Worm (Caenorhabditis elegans) whole organism, young adult: ENCODE results near the gene R05D3.3.

ENCODE experiments used
- ama-1 ChIP-seq, 3 experiments: fragments of 150-350 bp in 1 of 3; sonication (generic microtip) in 2 of 3; optimal IDR thresholded peaks; 2 replicates each; lab custom pipeline; 2014 to 2018; ENCODE audit warnings: missing biosample characterization in 2 of 3, missing genetic modification characterization in 2 of 3, missing genetic modification reagents in 2 of 3
- athp-1 ChIP-seq: sonication (generic microtip); optimal IDR thresholded peaks from 2 replicates; lab custom pipeline; 2017; ENCODE audit warnings: mild to moderate bottlenecking, missing genetic modification characterization, missing compliant biosample characterization
- egl-44 ChIP-seq: fragments of 200-800 bp; sonication (Bioruptor generic); IDR thresholded peaks from 2 replicates; pipeline ENCODE4 v1.3.6; 2022; ENCODE audit warnings: missing genetic modification reagents, missing genetic modification characterization, missing compliant biosample characterization
- mes-4 ChIP-seq: sonication (generic microtip); optimal IDR thresholded peaks from 2 replicates; lab custom pipeline; 2016; ENCODE audit warnings: missing genotype, missing genetic modification characterization, missing compliant biosample characterization
- sdz-38 ChIP-seq: sonication (generic microtip); optimal IDR thresholded peaks from 2 replicates; lab custom pipeline; 2016; ENCODE audit warnings: missing genotype, missing genetic modification characterization, missing compliant biosample characterization
- tbx-9 ChIP-seq: sonication (generic microtip); optimal IDR thresholded peaks from 2 replicates; lab custom pipeline; 2016; ENCODE audit warnings: borderline replicate concordance, missing genetic modification characterization, inconsistent platforms, missing compliant biosample characterization
- zim-3 ChIP-seq: sonication (generic microtip); optimal IDR thresholded peaks from 2 replicates; lab custom pipeline; 2017; ENCODE audit warnings: mild to moderate bottlenecking, missing genetic modification characterization, moderate library complexity, missing compliant biosample characterization

DNA sequence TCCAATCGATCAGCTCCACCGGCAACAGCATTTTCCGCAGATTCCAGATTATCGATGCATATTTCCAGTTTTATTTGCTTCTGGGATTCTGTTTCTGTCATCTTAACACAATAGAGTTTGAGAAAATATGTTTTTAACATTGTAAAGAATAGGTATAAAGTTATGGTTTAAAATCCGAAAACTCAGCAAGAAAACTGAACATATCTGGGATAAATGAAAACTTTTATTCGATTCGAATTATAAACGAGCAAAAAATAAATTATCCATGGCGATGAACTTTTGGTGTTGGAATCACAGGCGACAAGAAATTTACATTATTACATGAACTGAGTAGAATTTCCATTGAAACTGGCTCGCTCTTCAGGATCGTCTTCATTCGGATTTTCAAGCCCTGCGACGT lies 39.7 kb downstream of the R05D3.3 start, which contains the start of gene cutc-1:
- TF ChIP-seq zim-3 (tag; lab: Kevin White, UChicago): no peak
- TF ChIP-seq egl-44 (GFP tag; lab: Robert Waterston, UW): no peak
- no peak for TF ChIP-seq tbx-9 (tag; lab: Kevin White, UChicago)
- TF ChIP-seq athp-1: no peak
- TF ChIP-seq ama-1 (optimal IDR thresholded peaks at IDR 0.05; lab: Kevin White, UChicago): no peak
- no peak for TF ChIP-seq ama-1 (GFP tag; optimal IDR thresholded peaks at IDR 0.05; lab: Kevin White, UChicago)
- TF ChIP-seq sdz-38: no peak
- no peak for TF ChIP-seq mes-4 (tag; lab: Kevin White, UChicago)
